Worm (Caenorhabditis elegans) whole organism, L2 larva: Measurements from ENCODE around the gene mlk-1.

ENCODE experiments used
- C34F6.9 ChIP-seq: fragments of 150-350 bp; optimal IDR thresholded peaks from 2 replicates; lab custom pipeline; 2014; ENCODE audit warnings: missing biosample characterization, missing genetic modification characterization
- F13H6.1 ChIP-seq: sonication (generic microtip); optimal IDR thresholded peaks from 2 replicates; lab custom pipeline; 2016; ENCODE audit warnings: missing genetic modification characterization, missing compliant biosample characterization
- R02D3.7 ChIP-seq: fragments of 150-350 bp; optimal IDR thresholded peaks from 2 replicates; lab custom pipeline; 2014; ENCODE audit warnings: missing biosample characterization, missing genetic modification characterization
- Y55F3AM.14 ChIP-seq: fragments of 200-800 bp; sonication (Bioruptor generic); optimal IDR thresholded peaks from 2 replicates; lab custom pipeline; 2018; ENCODE audit warnings: mild to moderate bottlenecking, missing genetic modification characterization, missing compliant biosample characterization
- ZK546.5 ChIP-seq: sonication (generic microtip); optimal IDR thresholded peaks from 2 replicates; lab custom pipeline; 2017; ENCODE audit warnings: missing biosample characterization, missing genetic modification characterization
- aly-2 ChIP-seq: fragments of 150-350 bp; optimal IDR thresholded peaks from 2 replicates; lab custom pipeline; 2014; ENCODE audit warnings: missing biosample characterization, missing genetic modification characterization
- ceh-16 ChIP-seq: fragments of 150-350 bp; optimal IDR thresholded peaks from 2 replicates; lab custom pipeline; 2014; ENCODE audit warnings: missing biosample characterization, missing genetic modification characterization
- crh-2 ChIP-seq: sonication (generic microtip); optimal IDR thresholded peaks from 2 replicates; lab custom pipeline; 2017; ENCODE audit warnings: missing biosample characterization, missing genetic modification characterization
- dmd-4 ChIP-seq: sonication (generic microtip); optimal IDR thresholded peaks from 2 replicates; lab custom pipeline; 2017; ENCODE audit warnings: missing biosample characterization, missing genetic modification characterization
- egl-27 ChIP-seq: sonication (generic microtip); optimal IDR thresholded peaks from 3 replicates; lab custom pipeline; 2017; ENCODE audit warnings: missing biosample characterization, missing genetic modification reagents, missing genetic modification characterization
- elt-1 ChIP-seq: fragments of 150-350 bp; optimal IDR thresholded peaks from 2 replicates; lab custom pipeline; 2014; ENCODE audit warnings: missing biosample characterization, missing genetic modification characterization
- elt-3 ChIP-seq: sonication (generic microtip); optimal IDR thresholded peaks from 2 replicates; lab custom pipeline; 2017; ENCODE audit warnings: missing biosample characterization, missing genetic modification characterization
- fos-1 ChIP-seq: fragments of 150-350 bp; optimal IDR thresholded peaks from 2 replicates; lab custom pipeline; 2014; ENCODE audit warnings: missing biosample characterization, missing genetic modification characterization
- gmeb-1 ChIP-seq: fragments of 150-350 bp; optimal IDR thresholded peaks from 2 replicates; lab custom pipeline; 2014; ENCODE audit warnings: missing biosample characterization, missing genetic modification characterization
- lin-11 ChIP-seq: fragments of 150-350 bp; sonication (generic microtip); optimal IDR thresholded peaks from 2 replicates; lab custom pipeline; 2014; ENCODE audit warnings: missing biosample characterization, missing genetic modification characterization, inconsistent platforms, mixed read lengths
- lin-13 ChIP-seq: fragments of 150-350 bp; optimal IDR thresholded peaks from 2 replicates; lab custom pipeline; 2014; ENCODE audit warnings: missing biosample characterization, missing genetic modification reagents, missing genetic modification characterization
- lsy-2 ChIP-seq, 2 experiments: fragments of 150-350 bp in 1 of 2; sonication (generic microtip) in 1 of 2; optimal IDR thresholded peaks; 2 replicates each; lab custom pipeline; 2014 to 2017; ENCODE audit warnings: missing biosample characterization in 2 of 2, missing genetic modification characterization in 2 of 2
- mab-5 ChIP-seq: fragments of 150-350 bp; optimal IDR thresholded peaks from 2 replicates; lab custom pipeline; 2014; ENCODE audit warnings: missing biosample characterization, missing genetic modification characterization
- mbf-1 ChIP-seq: sonication (generic microtip); optimal IDR thresholded peaks from 2 replicates; lab custom pipeline; 2017; ENCODE audit warnings: missing biosample characterization, missing genetic modification characterization
- mdl-1 ChIP-seq, 2 experiments: fragments of 150-350 bp in 1 of 2; sonication (generic microtip) in 1 of 2; optimal IDR thresholded peaks; 2 replicates each; lab custom pipeline; 2017; ENCODE audit warnings: missing biosample characterization in 2 of 2, missing genetic modification characterization in 2 of 2
- nhr-129 ChIP-seq: fragments of 150-350 bp; optimal IDR thresholded peaks from 2 replicates; lab custom pipeline; 2014; ENCODE audit warnings: missing biosample characterization, missing genetic modification characterization
- nhr-23 ChIP-seq: fragments of 150-350 bp; optimal IDR thresholded peaks from 2 replicates; lab custom pipeline; 2014; ENCODE audit warnings: missing biosample characterization, missing genetic modification reagents, missing genetic modification characterization
- nhr-237 ChIP-seq: fragments of 150-350 bp; optimal IDR thresholded peaks from 2 replicates; lab custom pipeline; 2014; ENCODE audit warnings: missing biosample characterization, missing genetic modification characterization
- nhr-25 ChIP-seq: fragments of 150-350 bp; sonication (generic microtip); optimal IDR thresholded peaks from 3 replicates; lab custom pipeline; 2014; ENCODE audit warnings: missing biosample characterization, missing genetic modification characterization
- nhr-77 ChIP-seq: fragments of 150-350 bp; optimal IDR thresholded peaks from 2 replicates; lab custom pipeline; 2014; ENCODE audit warnings: missing biosample characterization, missing genetic modification characterization
- skn-1 ChIP-seq: sonication (generic microtip); optimal IDR thresholded peaks from 2 replicates; lab custom pipeline; 2017; ENCODE audit warnings: missing biosample characterization, missing genetic modification characterization
- sma-3 ChIP-seq: sonication (generic microtip); optimal IDR thresholded peaks from 2 replicates; lab custom pipeline; 2016; ENCODE audit warnings: missing genetic modification reagents, missing genetic modification characterization, missing compliant biosample characterization
- sma-9 ChIP-seq, 2 experiments: fragments of 150-350 bp in 1 of 2; sonication (generic microtip) in 1 of 2; optimal IDR thresholded peaks; 2 replicates each; lab custom pipeline; 2014 to 2016; ENCODE audit warnings: missing genetic modification characterization in 2 of 2, mild to moderate bottlenecking in 1 of 2, missing biosample characterization in 1 of 2, missing compliant biosample characterization in 1 of 2, missing genetic modification reagents in 1 of 2, moderate library complexity in 1 of 2
- unc-39 ChIP-seq: fragments of 150-350 bp; optimal IDR thresholded peaks from 2 replicates; lab custom pipeline; 2014; ENCODE audit warnings: missing biosample characterization, missing genetic modification characterization
- unc-55 ChIP-seq: fragments of 150-350 bp; sonication (generic microtip); optimal IDR thresholded peaks from 3 replicates; lab custom pipeline; 2014; ENCODE audit warnings: missing biosample characterization, missing genetic modification reagents, missing genetic modification characterization
- unc-62 ChIP-seq: fragments of 150-350 bp; optimal IDR thresholded peaks from 2 replicates; lab custom pipeline; 2014; ENCODE audit warnings: missing biosample characterization, missing genetic modification reagents, missing genetic modification characterization
- ztf-4 ChIP-seq: fragments of 150-350 bp; optimal IDR thresholded peaks from 2 replicates; lab custom pipeline; 2014; ENCODE audit warnings: missing biosample characterization, missing genetic modification characterization

The mlk-1 gene

ce11 chrV:5084957-5085465 is 20.4 kb upstream of the mlk-1 start, which contains the start of gene Y58A7A.4:
Y58A7A.4 (minus strand) TSS chrV:5085007.
- no peak for TF ChIP-seq unc-55 (GFP tag; lab: Kevin White, UChicago)
- TF ChIP-seq gmeb-1 (tag; lab: Kevin White, UChicago), result no peak
- TF ChIP-seq nhr-129 (tag; lab: Kevin White, UChicago), result peak; percentile 2
- TF ChIP-seq C34F6.9 (tag; lab: Kevin White, UChicago), result no peak

- TF ChIP-seq mdl-1 (tag; optimal IDR thresholded peaks at IDR 0.05; lab: Kevin White, UChicago) (no peak), F13H6.1 (peak; percentile 17), crh-2 (tag; lab: Kevin White, UChicago) (peak; percentile 38), unc-55 (GFP tag; lab: Kevin White, UChicago) (peak; percentile 50), C34F6.9 (tag; lab: Kevin White, UChicago) (peak; percentile 62), unc-39 (tag; lab: Kevin White, UChicago) (no peak), gmeb-1 (tag; lab: Kevin White, UChicago) (peak; percentile 9), fos-1 (tag; lab: Kevin White, UChicago) (peak; percentile 87), mab-5 (tag; lab: Kevin White, UChicago) (no peak), sma-9 (GFP tag; optimal IDR thresholded peaks at IDR 0.05; lab: Kevin White, UChicago) (peak; percentile 33), sma-9 (tag; optimal IDR thresholded peaks at IDR 0.05; lab: Kevin White, UChicago) (no peak), lsy-2 (tag; optimal IDR thresholded peaks at IDR 0.05; lab: Kevin White, UChicago) (peak in 1 of 2 experiments; percentile 31), sma-3 (GFP tag; lab: Kevin White, UChicago) (peak; percentile 43), nhr-25 (tag; lab: Kevin White, UChicago) (peak; percentile 57), nhr-129 (tag; lab: Kevin White, UChicago) (peak; percentile 100)
These were observed 16.3 kb upstream of the mlk-1 start, which contains the start of gene Y58A7A.3 for ce11 chrV:5080853-5081338. Y58A7A.3 (minus strand) TSS chrV:5080903.

ce11 chrV:5072082-5072481 is 7.5 kb upstream of the mlk-1 start, which contains the start of gene Y58A7A.2:
Y58A7A.2 (minus strand) TSS chrV:5072182.
- TF ChIP-seq gmeb-1 (tag; lab: Kevin White, UChicago) (no peak), C34F6.9 (tag; lab: Kevin White, UChicago) (no peak), unc-62 (GFP tag; lab: Kevin White, UChicago) (no peak), elt-1 (tag; lab: Kevin White, UChicago) (no peak), nhr-23 (tag; lab: Kevin White, UChicago) (no peak), egl-27 (tag; lab: Kevin White, UChicago) (no peak), nhr-129 (tag; lab: Kevin White, UChicago) (no peak), unc-55 (GFP tag; lab: Kevin White, UChicago) (no peak), lin-13 (no peak), nhr-77 (tag; lab: Kevin White, UChicago) (no peak), skn-1 (tag; lab: Kevin White, UChicago) (no peak), ceh-16 (tag; lab: Kevin White, UChicago) (no peak), Y55F3AM.14 (no peak), ztf-4 (tag; lab: Kevin White, UChicago) (no peak), aly-2 (tag; lab: Kevin White, UChicago) (no peak)

- no peak for TF ChIP-seq nhr-129 (tag; lab: Kevin White, UChicago)
- TF ChIP-seq F13H6.1, result no peak
- TF ChIP-seq skn-1 (tag; lab: Kevin White, UChicago), result no peak
- no peak for TF ChIP-seq dmd-4 (tag; lab: Kevin White, UChicago)
- no peak for TF ChIP-seq fos-1 (tag; lab: Kevin White, UChicago)
- no peak for TF ChIP-seq R02D3.7 (tag; lab: Kevin White, UChicago)
- TF ChIP-seq aly-2 (tag; lab: Kevin White, UChicago), result no peak
- TF ChIP-seq Y55F3AM.14, result no peak
- TF ChIP-seq ZK546.5 (tag; lab: Kevin White, UChicago), result no peak
- TF ChIP-seq nhr-23 (tag; lab: Kevin White, UChicago), result no peak
- no peak for TF ChIP-seq lin-11
- TF ChIP-seq unc-39 (tag; lab: Kevin White, UChicago), result no peak
- no peak for TF ChIP-seq mbf-1 (tag; lab: Kevin White, UChicago)
- TF ChIP-seq crh-2 (tag; lab: Kevin White, UChicago), result no peak
- TF ChIP-seq elt-3, result no peak
- TF ChIP-seq nhr-237 (tag; lab: Kevin White, UChicago), result no peak
These were observed 4.8 kb upstream of the mlk-1 start, which contains the start of gene Y58A7A.1 for ce11 chrV:5069440-5069839. Y58A7A.1 (minus strand) TSS chrV:5069540.
